Worm (Caenorhabditis elegans) whole organism, late embryonic: ENCODE results near the gene tat-4.

Source experiments
- C08G9.2 ChIP-seq: sonication (generic microtip); optimal IDR thresholded peaks from 2 replicates; lab custom pipeline; 2016; ENCODE audit warnings: mild to moderate bottlenecking, missing genetic modification characterization, moderate library complexity, missing compliant biosample characterization
- F13H6.1 ChIP-seq: sonication (generic microtip); optimal IDR thresholded peaks from 2 replicates; lab custom pipeline; 2016; ENCODE audit warnings: missing genetic modification characterization, missing compliant biosample characterization
- K02D7.2 ChIP-seq: sonication (generic microtip); optimal IDR thresholded peaks from 2 replicates; lab custom pipeline; 2017; ENCODE audit warnings: mild to moderate bottlenecking, missing genetic modification characterization, missing compliant biosample characterization
- K09A11.1 ChIP-seq: sonication (generic microtip); optimal IDR thresholded peaks from 2 replicates; lab custom pipeline; 2017; ENCODE audit warnings: antibody characterized with exemption, mild to moderate bottlenecking, missing genetic modification characterization, missing compliant biosample characterization; ENCODE audit not compliant: insufficient read depth
- T23F11.4 ChIP-seq: fragments of 200-800 bp; sonication (Bioruptor generic); optimal IDR thresholded peaks from 2 replicates; lab custom pipeline; 2018; ENCODE audit warnings: mild to moderate bottlenecking, missing genetic modification characterization, missing compliant biosample characterization
- ceh-14 ChIP-seq: sonication (generic microtip); optimal IDR thresholded peaks from 2 replicates; lab custom pipeline; 2016; ENCODE audit warnings: missing genotype, missing genetic modification characterization, missing compliant biosample characterization
- ceh-19 ChIP-seq: fragments of 200-800 bp; sonication (Bioruptor generic); optimal IDR thresholded peaks from 2 replicates; lab custom pipeline; 2018; ENCODE audit warnings: mild to moderate bottlenecking, missing genetic modification characterization, missing compliant biosample characterization
- ceh-2 ChIP-seq: sonication (generic microtip); optimal IDR thresholded peaks from 2 replicates; lab custom pipeline; 2016; ENCODE audit warnings: missing genotype, missing genetic modification characterization, missing compliant biosample characterization
- ceh-24 ChIP-seq: sonication (generic microtip); optimal IDR thresholded peaks from 2 replicates; lab custom pipeline; 2016; ENCODE audit warnings: mild to moderate bottlenecking, missing genetic modification characterization, missing compliant biosample characterization
- ceh-31 ChIP-seq: sonication (generic microtip); optimal IDR thresholded peaks from 2 replicates; lab custom pipeline; 2016; ENCODE audit warnings: missing genetic modification characterization, missing compliant biosample characterization
- ceh-34 ChIP-seq: sonication (generic microtip); optimal IDR thresholded peaks from 2 replicates; lab custom pipeline; 2016; ENCODE audit warnings: mild to moderate bottlenecking, missing genetic modification characterization, missing compliant biosample characterization
- ceh-48 ChIP-seq: sonication (generic microtip); optimal IDR thresholded peaks from 2 replicates; lab custom pipeline; 2016; ENCODE audit warnings: missing genetic modification characterization, inconsistent platforms, missing compliant biosample characterization
- ceh-9 ChIP-seq: sonication (generic microtip); optimal IDR thresholded peaks from 2 replicates; lab custom pipeline; 2016; ENCODE audit warnings: mild to moderate bottlenecking, missing genetic modification characterization, inconsistent platforms, missing compliant biosample characterization
- dve-1 ChIP-seq: sonication (generic microtip); optimal IDR thresholded peaks from 2 replicates; lab custom pipeline; 2017; ENCODE audit warnings: antibody characterized with exemption, mild to moderate bottlenecking, missing genetic modification characterization, missing compliant biosample characterization
- elt-2 ChIP-seq: sonication (generic microtip); optimal IDR thresholded peaks from 2 replicates; lab custom pipeline; 2016; ENCODE audit warnings: missing genetic modification reagents, missing genetic modification characterization, missing compliant biosample characterization
- ets-4 ChIP-seq: sonication (generic microtip); optimal IDR thresholded peaks from 2 replicates; lab custom pipeline; 2016; ENCODE audit warnings: missing genetic modification characterization, missing compliant biosample characterization
- eyg-1 ChIP-seq: sonication (generic microtip); optimal IDR thresholded peaks from 2 replicates; lab custom pipeline; 2016; ENCODE audit warnings: missing genotype, missing genetic modification characterization, missing compliant biosample characterization
- fax-1 ChIP-seq: sonication (generic microtip); optimal IDR thresholded peaks from 2 replicates; lab custom pipeline; 2016; ENCODE audit warnings: missing genotype, missing genetic modification characterization, missing compliant biosample characterization
- hlh-15 ChIP-seq: sonication (generic microtip); optimal IDR thresholded peaks from 2 replicates; lab custom pipeline; 2016; ENCODE audit warnings: missing genetic modification characterization, missing compliant biosample characterization
- hlh-30 ChIP-seq: sonication (generic microtip); optimal IDR thresholded peaks from 2 replicates; lab custom pipeline; 2017; ENCODE audit warnings: antibody characterized with exemption, missing genetic modification characterization, missing compliant biosample characterization; ENCODE audit not compliant: insufficient read depth
- lin-11 ChIP-seq: fragments of 200-800 bp; sonication (Bioruptor generic); optimal IDR thresholded peaks from 2 replicates; lab custom pipeline; 2018; ENCODE audit warnings: mild to moderate bottlenecking, missing genetic modification characterization, missing compliant biosample characterization
- mec-3 ChIP-seq: sonication (generic microtip); optimal IDR thresholded peaks from 2 replicates; lab custom pipeline; 2016; ENCODE audit warnings: borderline replicate concordance, missing genetic modification characterization, missing compliant biosample characterization
- nfya-1 ChIP-seq: sonication (generic microtip); optimal IDR thresholded peaks from 2 replicates; lab custom pipeline; 2017; ENCODE audit warnings: missing genetic modification characterization, mild to moderate bottlenecking, missing compliant biosample characterization, antibody characterized with exemption, moderate library complexity
- nhr-11 ChIP-seq: fragments of 150-350 bp; optimal IDR thresholded peaks from 2 replicates; lab custom pipeline; 2014; ENCODE audit warnings: missing biosample characterization, missing genetic modification characterization
- odd-2 ChIP-seq: sonication (generic microtip); optimal IDR thresholded peaks from 2 replicates; lab custom pipeline; 2017; ENCODE audit warnings: antibody characterized with exemption, mild to moderate bottlenecking, missing genetic modification characterization, missing compliant biosample characterization
- pat-9 ChIP-seq: fragments of 200-800 bp; sonication (Bioruptor generic); optimal IDR thresholded peaks from 2 replicates; lab custom pipeline; 2018; ENCODE audit warnings: mild to moderate bottlenecking, missing genetic modification characterization, moderate library complexity, missing compliant biosample characterization
- pha-2 ChIP-seq: sonication (generic microtip); optimal IDR thresholded peaks from 2 replicates; lab custom pipeline; 2017; ENCODE audit warnings: mild to moderate bottlenecking, missing genetic modification characterization, missing compliant biosample characterization
- ref-2 ChIP-seq: sonication (generic microtip); optimal IDR thresholded peaks from 2 replicates; lab custom pipeline; 2016; ENCODE audit warnings: missing genetic modification characterization, missing compliant biosample characterization
- sdc-2 ChIP-seq: sonication (generic microtip); optimal IDR thresholded peaks from 2 replicates; lab custom pipeline; 2016; ENCODE audit warnings: missing genotype, missing genetic modification characterization, missing compliant biosample characterization
- sox-2 ChIP-seq: fragments of 200-800 bp; sonication (Bioruptor generic); IDR thresholded peaks from 2 replicates; pipeline ENCODE4 v1.3.6; 2022; ENCODE audit warnings: missing genetic modification reagents, missing genetic modification characterization, missing compliant biosample characterization
- syd-9 ChIP-seq: sonication (generic microtip); optimal IDR thresholded peaks from 2 replicates; lab custom pipeline; 2016; ENCODE audit warnings: mild to moderate bottlenecking, missing genetic modification characterization, moderate library complexity, missing compliant biosample characterization
- tbx-2 ChIP-seq: sonication (generic microtip); optimal IDR thresholded peaks from 2 replicates; lab custom pipeline; 2016; ENCODE audit warnings: missing genetic modification characterization, missing compliant biosample characterization
- unc-42 ChIP-seq: sonication (generic microtip); optimal IDR thresholded peaks from 2 replicates; lab custom pipeline; 2016; ENCODE audit warnings: missing genotype, missing genetic modification characterization, missing compliant biosample characterization
- zip-5 ChIP-seq: sonication (generic microtip); optimal IDR thresholded peaks from 2 replicates; lab custom pipeline; 2016; ENCODE audit warnings: missing genetic modification characterization, missing compliant biosample characterization
- ztf-16 ChIP-seq: sonication (generic microtip); optimal IDR thresholded peaks from 2 replicates; lab custom pipeline; 2017; ENCODE audit warnings: missing genetic modification characterization, missing compliant biosample characterization

tat-4 gene

ce11 chrII:6246054-6246453 is 2.0 kb upstream of the tat-4 start, which contains the start of gene lelo-1:
Gene lelo-1 (plus strand): TSS chrII:6246354.
- TF ChIP-seq ceh-2 (tag; lab: Kevin White, UChicago), result no peak
- no peak for TF ChIP-seq hlh-15
- no peak for TF ChIP-seq pha-2 (tag; lab: Kevin White, UChicago)
- no peak for TF ChIP-seq ceh-14
- TF ChIP-seq dve-1 (tag; lab: Kevin White, UChicago), result no peak
- no peak for TF ChIP-seq pat-9 (tag; lab: Kevin White, UChicago)
- no peak for TF ChIP-seq ceh-24 (tag; lab: Kevin White, UChicago)
- TF ChIP-seq syd-9 (tag; lab: Kevin White, UChicago), result no peak
- no peak for TF ChIP-seq eyg-1
- no peak for TF ChIP-seq ceh-48 (tag; lab: Kevin White, UChicago)
- TF ChIP-seq elt-2 (tag; lab: Kevin White, UChicago), result no peak
- no peak for TF ChIP-seq odd-2 (tag; lab: Kevin White, UChicago)
- TF ChIP-seq F13H6.1 (tag; lab: Kevin White, UChicago), result no peak
- TF ChIP-seq sdc-2 (tag; lab: Kevin White, UChicago), result no peak
- no peak for TF ChIP-seq ceh-19 (GFP tag; lab: Kevin White, UChicago)
- TF ChIP-seq nhr-11 (tag; lab: Kevin White, UChicago), result no peak
- TF ChIP-seq mec-3 (tag; lab: Kevin White, UChicago), result no peak
- TF ChIP-seq ceh-31, result no peak
- no peak for TF ChIP-seq T23F11.4 (GFP tag; lab: Kevin White, UChicago)
- TF ChIP-seq ceh-34 (tag; lab: Kevin White, UChicago), result no peak

DNA sequence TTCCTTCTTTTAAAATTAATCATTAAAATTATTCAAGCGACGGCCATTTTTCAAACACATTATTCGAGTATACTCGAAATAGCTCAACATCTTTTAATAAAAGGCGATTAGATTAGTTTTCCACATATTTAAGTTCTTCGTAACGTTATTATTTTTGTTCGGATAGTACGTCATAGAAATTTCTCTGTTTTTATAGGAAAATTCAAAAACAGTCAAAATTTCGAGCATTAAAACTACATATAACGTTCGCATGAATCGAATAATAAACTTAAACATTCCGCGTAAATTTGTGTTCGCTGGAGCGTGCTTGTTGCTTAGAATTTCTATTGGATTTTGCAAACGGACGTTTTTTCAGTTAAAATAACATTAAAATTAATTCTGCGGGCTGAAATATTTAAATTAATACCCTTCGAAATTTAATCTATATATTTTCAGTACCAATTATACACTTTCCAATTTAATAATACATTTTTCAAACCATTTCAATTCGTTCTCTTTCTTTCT is 1.2 kb upstream of the tat-4 start, which contains the start of gene blos-4:
Gene blos-4, plus strand, starts transcription at position 51 of the 504 bp plus-strand sequence.
- TF ChIP-seq ref-2 (no peak), ztf-16 (no peak), ets-4 (tag; lab: Kevin White, UChicago) (no peak), T23F11.4 (GFP tag; lab: Kevin White, UChicago) (no peak), fax-1 (tag; lab: Kevin White, UChicago) (no peak), ceh-9 (tag; lab: Kevin White, UChicago) (no peak), zip-5 (tag; lab: Kevin White, UChicago) (no peak), K09A11.1 (tag; lab: Kevin White, UChicago) (no peak), sdc-2 (tag; lab: Kevin White, UChicago) (no peak), tbx-2 (tag; lab: Kevin White, UChicago) (no peak), hlh-30 (no peak), C08G9.2 (tag; lab: Kevin White, UChicago) (no peak), ceh-19 (GFP tag; lab: Kevin White, UChicago) (no peak), K02D7.2 (tag; lab: Kevin White, UChicago) (no peak), nfya-1 (no peak)

DNA sequence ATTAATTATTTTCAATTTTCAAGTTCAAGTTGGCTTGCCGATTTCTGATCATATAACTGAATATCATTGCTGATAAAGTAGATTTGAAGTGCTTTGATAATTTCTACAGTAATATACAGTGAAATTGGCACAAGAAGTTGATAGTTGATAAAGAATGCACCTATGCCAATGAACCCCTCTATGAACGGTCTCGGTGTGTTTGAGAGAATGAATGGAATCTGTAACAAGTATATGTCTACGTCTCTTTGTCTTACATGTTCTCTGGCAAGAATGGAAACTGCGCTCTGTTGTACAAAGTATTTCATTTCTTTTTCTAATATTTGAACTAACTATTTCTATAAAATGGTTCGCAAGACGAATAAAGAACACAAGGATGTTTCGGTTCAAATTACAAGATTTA is 2.3 kb downstream of the tat-4 start, which contains the start of gene T24H7.8:
Gene T24H7.8, plus strand, starts transcription at position 301 of the 400 bp plus-strand sequence.
- TF ChIP-seq sox-2 (GFP tag; lab: Robert Waterston, UW) (no peak), unc-42 (tag; lab: Kevin White, UChicago) (no peak), lin-11 (tag; lab: Kevin White, UChicago) (no peak), ets-4 (tag; lab: Kevin White, UChicago) (no peak)
